Worm (Caenorhabditis elegans) whole organism, L1 larva: ENCODE data around the gene clec-185.

Experiments
- ama-1 ChIP-seq: fragments of 150-350 bp; optimal IDR thresholded peaks from 2 replicates; lab custom pipeline; 2014
- ceh-82 ChIP-seq, 3 experiments: fragments of 150-350 bp in 1 of 3; sonication (generic microtip) in 2 of 3; optimal IDR thresholded peaks; 2 replicates each; lab custom pipeline; 2014 to 2017; ENCODE audit warnings: missing biosample characterization in 3 of 3, missing genetic modification characterization in 3 of 3
- dpl-1 ChIP-seq, 3 experiments: fragments of 150-350 bp in 2 of 3; sonication (generic microtip) in 1 of 3; optimal IDR thresholded peaks; 2 replicates each; lab custom pipeline; 2014 to 2017; ENCODE audit warnings: missing biosample characterization in 3 of 3, missing genetic modification characterization in 3 of 3, missing genetic modification reagents in 3 of 3
- elt-3 ChIP-seq, 6 experiments: fragments of 150-350 bp in 1 of 6; sonication (generic microtip); optimal IDR thresholded peaks; 2 replicates each; lab custom pipeline; 2017 to 2018; ENCODE audit warnings: missing biosample characterization in 6 of 6, missing genetic modification characterization in 6 of 6, inconsistent platforms in 1 of 6
- hlh-4 ChIP-seq: sonication (generic microtip); optimal IDR thresholded peaks from 2 replicates; lab custom pipeline; 2016; ENCODE audit warnings: mild to moderate bottlenecking, missing genetic modification characterization, missing compliant biosample characterization
- irx-1 ChIP-seq: sonication (generic microtip); optimal IDR thresholded peaks from 2 replicates; lab custom pipeline; 2016; ENCODE audit warnings: missing genetic modification characterization, missing compliant biosample characterization
- lin-39 ChIP-seq: fragments of 150-350 bp; optimal IDR thresholded peaks from 2 replicates; lab custom pipeline; 2014; ENCODE audit warnings: missing biosample characterization, missing genetic modification reagents, missing genetic modification characterization
- mdl-1 ChIP-seq, 2 experiments: fragments of 150-350 bp; optimal IDR thresholded peaks; 2 replicates each; lab custom pipeline; 2014 to 2017; ENCODE audit warnings: missing biosample characterization in 2 of 2, missing genetic modification characterization in 2 of 2, inconsistent platforms in 1 of 2
- nhr-20 ChIP-seq: sonication (generic microtip); optimal IDR thresholded peaks from 2 replicates; lab custom pipeline; 2016; ENCODE audit warnings: mild to moderate bottlenecking, missing genetic modification characterization, missing compliant biosample characterization
- nhr-90 ChIP-seq: sonication (generic microtip); optimal IDR thresholded peaks from 2 replicates; lab custom pipeline; 2016; ENCODE audit warnings: mild to moderate bottlenecking, missing genetic modification characterization, missing compliant biosample characterization; ENCODE audit not compliant: poor library complexity
- snu-23 ChIP-seq: sonication (generic microtip); optimal IDR thresholded peaks from 2 replicates; lab custom pipeline; 2016; ENCODE audit warnings: missing genetic modification characterization, missing compliant biosample characterization
- tlp-1 ChIP-seq: fragments of 150-350 bp; optimal IDR thresholded peaks from 2 replicates; lab custom pipeline; 2014; ENCODE audit warnings: missing biosample characterization, missing genetic modification characterization
- zag-1 ChIP-seq: fragments of 150-350 bp; optimal IDR thresholded peaks from 2 replicates; lab custom pipeline; 2014; ENCODE audit warnings: missing biosample characterization, missing genetic modification characterization

DNA sequence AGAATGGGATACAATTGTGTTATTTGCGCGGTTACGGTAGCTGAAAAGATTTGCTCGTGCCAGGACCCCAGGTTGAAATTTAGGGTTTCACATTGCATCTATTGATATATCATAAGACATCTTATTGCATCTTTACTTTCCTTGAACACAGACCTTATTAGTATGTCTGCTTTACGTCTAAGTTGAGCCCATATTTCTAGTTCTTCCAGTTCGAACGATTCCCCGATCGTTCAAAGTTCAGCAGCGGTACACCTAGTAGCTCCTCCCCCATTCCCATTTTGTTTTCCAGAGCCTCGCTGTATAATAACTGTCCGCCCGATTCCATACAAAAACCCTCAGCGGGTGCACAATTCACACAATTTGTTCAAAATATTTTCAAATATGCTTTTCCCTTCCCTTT is 3.3 kb downstream of the clec-185 start, which contains the start of gene C25G4.17:
- TF ChIP-seq hlh-4: no peak
- TF ChIP-seq ceh-82 (tag; optimal IDR thresholded peaks at IDR 0.05; lab: Kevin White, UChicago): no peak
- no peak for TF ChIP-seq mdl-1 (tag; optimal IDR thresholded peaks at IDR 0.05; lab: Kevin White, UChicago)
- no peak for TF ChIP-seq nhr-90 (tag; lab: Kevin White, UChicago)
- TF ChIP-seq tlp-1 (tag; lab: Kevin White, UChicago): no peak
- TF ChIP-seq irx-1 (tag; lab: Kevin White, UChicago): no peak
- TF ChIP-seq snu-23 (GFP tag; lab: Kevin White, UChicago): no peak
- no peak for TF ChIP-seq zag-1 (tag; lab: Kevin White, UChicago)
- TF ChIP-seq ama-1 (lab: Kevin White, UChicago): no peak
- no peak for TF ChIP-seq nhr-20 (tag; lab: Kevin White, UChicago)
- TF ChIP-seq dpl-1 (GFP tag; optimal IDR thresholded peaks at IDR 0.05; lab: Kevin White, UChicago): no peak
- TF ChIP-seq lin-39 (tag; lab: Kevin White, UChicago): no peak
- no peak for TF ChIP-seq elt-3 (tag; optimal IDR thresholded peaks at IDR 0.05; lab: Kevin White, UChicago)
